Worm (Caenorhabditis elegans) whole organism, L3 larva: Measurements from ENCODE around the gene ugt-50.
A peak's percentile ranks its signal among the peaks of the same experiment; 100 is the strongest.

Source experiments
- R02D3.7 ChIP-seq: fragments of 150-350 bp; optimal IDR thresholded peaks from 2 replicates; lab custom pipeline; 2014; ENCODE audit warnings: missing biosample characterization, missing genetic modification characterization
- ZK546.5 ChIP-seq: sonication (generic microtip); optimal IDR thresholded peaks from 2 replicates; lab custom pipeline; 2017; ENCODE audit warnings: missing biosample characterization, missing genetic modification characterization
- ama-1 ChIP-seq: fragments of 150-350 bp; optimal IDR thresholded peaks from 2 replicates; lab custom pipeline; 2018
- ceh-16 ChIP-seq: sonication (generic microtip); optimal IDR thresholded peaks from 2 replicates; lab custom pipeline; 2017; ENCODE audit warnings: missing biosample characterization, missing genetic modification characterization
- ceh-28 ChIP-seq: fragments of 150-350 bp; optimal IDR thresholded peaks from 2 replicates; lab custom pipeline; 2014; ENCODE audit warnings: missing biosample characterization, missing genetic modification reagents, missing genetic modification characterization
- ceh-82 ChIP-seq: fragments of 150-350 bp; optimal IDR thresholded peaks from 2 replicates; lab custom pipeline; 2014; ENCODE audit warnings: missing biosample characterization, missing genetic modification characterization
- ceh-9 ChIP-seq: sonication (generic microtip); optimal IDR thresholded peaks from 2 replicates; lab custom pipeline; 2018; ENCODE audit warnings: missing biosample characterization, missing genetic modification characterization
- daf-12 ChIP-seq: fragments of 150-350 bp; optimal IDR thresholded peaks from 2 replicates; lab custom pipeline; 2014; ENCODE audit warnings: missing biosample characterization, missing genetic modification reagents, missing genetic modification characterization
- egl-27 ChIP-seq: sonication (generic microtip); optimal IDR thresholded peaks from 4 replicates; lab custom pipeline; 2017; ENCODE audit warnings: missing biosample characterization, missing genetic modification reagents, missing genetic modification characterization
- elt-1 ChIP-seq: fragments of 150-350 bp; optimal IDR thresholded peaks from 2 replicates; lab custom pipeline; 2014; ENCODE audit warnings: missing biosample characterization, missing genetic modification characterization
- elt-2 ChIP-seq: sonication (generic microtip); optimal IDR thresholded peaks from 2 replicates; lab custom pipeline; 2016; ENCODE audit warnings: missing genetic modification reagents, mild to moderate bottlenecking, missing genetic modification characterization, missing compliant biosample characterization
- elt-3 ChIP-seq, 3 experiments: fragments of 150-350 bp in 1 of 3; sonication (generic microtip) in 2 of 3; optimal IDR thresholded peaks; 2 replicates in 2 of 3; 4 replicates in 1 of 3; lab custom pipeline; 2014 to 2017; ENCODE audit warnings: missing biosample characterization in 3 of 3, missing genetic modification characterization in 3 of 3
- fkh-10 ChIP-seq: sonication (generic microtip); optimal IDR thresholded peaks from 2 replicates; lab custom pipeline; 2017; ENCODE audit warnings: missing biosample characterization, missing genetic modification reagents, missing genetic modification characterization
- fkh-2 ChIP-seq: fragments of 150-350 bp; optimal IDR thresholded peaks from 2 replicates; lab custom pipeline; 2014; ENCODE audit warnings: missing biosample characterization, missing genetic modification reagents, missing genetic modification characterization
- lin-39 ChIP-seq: fragments of 150-350 bp; optimal IDR thresholded peaks from 2 replicates; lab custom pipeline; 2018; ENCODE audit warnings: missing biosample characterization, missing genetic modification reagents, missing genetic modification characterization
- mdl-1 ChIP-seq: fragments of 150-350 bp; optimal IDR thresholded peaks from 2 replicates; lab custom pipeline; 2014; ENCODE audit warnings: missing biosample characterization, missing genetic modification characterization
- mml-1 ChIP-seq: fragments of 150-350 bp; sonication (generic microtip); optimal IDR thresholded peaks from 3 replicates; lab custom pipeline; 2014; ENCODE audit warnings: missing biosample characterization, missing genetic modification characterization
- nfya-1 ChIP-seq: sonication (generic microtip); optimal IDR thresholded peaks from 2 replicates; lab custom pipeline; 2017; ENCODE audit warnings: missing genetic modification characterization, mild to moderate bottlenecking, missing compliant biosample characterization, antibody characterized with exemption, moderate library complexity; ENCODE audit not compliant: insufficient read depth
- nhr-12 ChIP-seq: fragments of 150-350 bp; optimal IDR thresholded peaks from 2 replicates; lab custom pipeline; 2014; ENCODE audit warnings: missing biosample characterization, missing genetic modification characterization
- nhr-237 ChIP-seq: fragments of 150-350 bp; optimal IDR thresholded peaks from 2 replicates; lab custom pipeline; 2014; ENCODE audit warnings: missing biosample characterization, missing genetic modification characterization
- nhr-67 ChIP-seq: fragments of 150-350 bp; optimal IDR thresholded peaks from 2 replicates; lab custom pipeline; 2014; ENCODE audit warnings: missing biosample characterization, missing genetic modification characterization
- pha-4 ChIP-seq: fragments of 150-350 bp; optimal IDR thresholded peaks from 2 replicates; lab custom pipeline; 2014; ENCODE audit warnings: missing biosample characterization, missing genetic modification reagents, missing genetic modification characterization
- pqm-1 ChIP-seq: fragments of 150-350 bp; optimal IDR thresholded peaks from 2 replicates; lab custom pipeline; 2017; ENCODE audit warnings: missing biosample characterization, missing genetic modification characterization, inconsistent platforms
- sea-2 ChIP-seq: fragments of 150-350 bp; sonication (generic microtip); optimal IDR thresholded peaks from 4 replicates; lab custom pipeline; 2014; ENCODE audit warnings: missing biosample characterization, missing genetic modification reagents, missing genetic modification characterization
- zag-1 ChIP-seq: fragments of 150-350 bp; optimal IDR thresholded peaks from 2 replicates; lab custom pipeline; 2014; ENCODE audit warnings: missing biosample characterization, missing genetic modification characterization
- ztf-11 ChIP-seq: fragments of 150-350 bp; optimal IDR thresholded peaks from 2 replicates; lab custom pipeline; 2014; ENCODE audit warnings: missing biosample characterization, missing genetic modification characterization
- ztf-4 ChIP-seq: fragments of 150-350 bp; optimal IDR thresholded peaks from 2 replicates; lab custom pipeline; 2014; ENCODE audit warnings: missing biosample characterization, missing genetic modification characterization

Gene ugt-50

DNA sequence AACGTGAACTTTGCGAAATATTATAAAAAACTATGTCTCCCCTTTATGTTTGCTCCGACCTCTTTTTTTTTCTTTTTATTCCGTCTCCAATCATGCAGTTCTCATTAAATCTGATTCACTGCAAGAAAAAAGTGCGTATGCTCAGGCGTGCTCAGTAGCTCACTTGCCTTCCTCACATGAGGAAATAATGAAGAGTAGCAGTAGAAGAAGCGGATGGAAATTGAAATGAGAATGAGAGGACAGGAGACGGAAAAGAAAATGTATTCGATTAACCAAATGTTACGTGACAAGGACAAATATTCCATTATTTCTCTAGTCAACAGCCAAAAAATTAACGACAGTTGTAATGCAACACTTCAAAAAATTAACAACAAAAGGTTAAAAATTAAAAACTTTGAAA is 21.6 kb downstream of the ugt-50 start:
- peak; percentile 12 for TF ChIP-seq nfya-1 (tag; lab: Kevin White, UChicago)
- TF ChIP-seq ceh-9, result no peak

DNA sequence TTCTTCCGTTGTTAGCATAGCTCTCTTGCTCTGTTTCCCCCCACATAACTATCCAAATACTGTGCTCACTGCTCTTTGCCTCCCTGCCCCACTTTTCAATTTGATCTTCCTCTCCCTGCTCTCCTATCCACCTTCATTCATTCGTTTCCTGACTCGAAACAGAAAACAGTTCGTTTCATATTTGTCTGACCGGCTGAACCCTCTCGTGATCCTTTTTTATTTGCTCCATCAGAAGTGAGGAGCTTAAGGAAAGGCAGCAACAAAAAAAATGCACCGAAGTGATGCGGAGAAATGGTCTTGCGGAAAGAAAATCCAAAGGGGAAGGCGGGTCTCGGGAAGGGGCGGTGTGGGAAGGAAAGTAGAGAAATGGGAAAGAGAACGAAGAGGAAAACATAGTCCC is 30.1 kb downstream of the ugt-50 start:
- TF ChIP-seq pha-4 (peak; percentile 67), mml-1 (tag; lab: Kevin White, UChicago) (no peak), egl-27 (no peak), fkh-2 (no peak), mdl-1 (tag; lab: Kevin White, UChicago) (no peak), nfya-1 (tag; lab: Kevin White, UChicago) (no peak)

DNA sequence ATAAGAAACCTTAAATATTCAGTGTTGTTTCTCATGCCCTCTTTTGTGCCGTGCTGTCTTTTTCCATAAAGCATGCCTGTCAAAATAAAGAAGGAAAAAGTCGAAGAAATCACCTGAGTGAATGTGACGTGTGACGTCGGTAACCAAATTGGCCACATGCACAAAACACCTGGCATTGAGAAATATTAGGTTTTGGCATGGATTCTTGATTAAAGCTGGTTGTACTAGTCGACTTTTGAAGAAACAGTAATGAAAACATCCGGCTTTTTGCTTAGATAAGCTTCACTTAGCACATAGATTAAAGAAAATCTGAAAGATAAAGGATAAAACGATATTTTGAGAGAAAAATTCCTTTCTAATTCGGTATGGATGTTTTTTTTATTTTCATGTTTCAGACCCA is 34.8 kb downstream of the ugt-50 start:
- TF ChIP-seq elt-3 (tag; optimal IDR thresholded peaks at IDR 0.05; lab: Kevin White, UChicago) (no peak), ceh-28 (tag; lab: Kevin White, UChicago) (no peak), ama-1 (lab: Kevin White, UChicago) (no peak), nhr-67 (tag; lab: Kevin White, UChicago) (no peak), ztf-4 (no peak), nfya-1 (tag; lab: Kevin White, UChicago) (no peak)

DNA sequence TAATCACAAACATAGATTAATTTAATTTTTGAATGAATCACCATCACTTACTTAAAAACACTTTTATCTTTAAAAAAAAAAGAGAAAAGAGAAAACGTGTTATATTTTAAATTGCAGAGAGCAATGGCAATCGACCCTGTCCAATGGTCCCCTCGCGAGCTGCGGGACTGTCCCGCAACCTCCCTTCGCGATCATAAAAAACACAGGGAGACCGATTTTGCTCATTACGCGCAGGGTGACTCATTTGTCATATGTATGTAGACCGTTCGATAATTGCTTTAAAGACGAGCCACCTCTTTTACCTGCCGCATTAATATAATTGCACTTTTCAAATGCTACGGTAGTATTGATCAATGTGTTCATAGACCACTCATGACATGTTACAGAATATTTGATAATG is 38.7 kb downstream of the ugt-50 start:
- TF ChIP-seq R02D3.7 (tag; lab: Kevin White, UChicago), result no peak
- no peak for TF ChIP-seq lin-39 (tag; lab: Kevin White, UChicago)
- TF ChIP-seq zag-1 (tag; lab: Kevin White, UChicago), result no peak
- TF ChIP-seq ceh-82 (tag; lab: Kevin White, UChicago), result no peak
- no peak for TF ChIP-seq elt-1 (tag; lab: Kevin White, UChicago)
- no peak for TF ChIP-seq ZK546.5 (tag; lab: Kevin White, UChicago)
- no peak for TF ChIP-seq fkh-10 (GFP tag; lab: Kevin White, UChicago)
- no peak for TF ChIP-seq sea-2
- TF ChIP-seq elt-3 (tag; optimal IDR thresholded peaks at IDR 0.05; lab: Kevin White, UChicago), result no peak
- no peak for TF ChIP-seq fkh-2
- no peak for TF ChIP-seq mml-1 (tag; lab: Kevin White, UChicago)
- no peak for TF ChIP-seq nhr-12 (tag; lab: Kevin White, UChicago)

DNA sequence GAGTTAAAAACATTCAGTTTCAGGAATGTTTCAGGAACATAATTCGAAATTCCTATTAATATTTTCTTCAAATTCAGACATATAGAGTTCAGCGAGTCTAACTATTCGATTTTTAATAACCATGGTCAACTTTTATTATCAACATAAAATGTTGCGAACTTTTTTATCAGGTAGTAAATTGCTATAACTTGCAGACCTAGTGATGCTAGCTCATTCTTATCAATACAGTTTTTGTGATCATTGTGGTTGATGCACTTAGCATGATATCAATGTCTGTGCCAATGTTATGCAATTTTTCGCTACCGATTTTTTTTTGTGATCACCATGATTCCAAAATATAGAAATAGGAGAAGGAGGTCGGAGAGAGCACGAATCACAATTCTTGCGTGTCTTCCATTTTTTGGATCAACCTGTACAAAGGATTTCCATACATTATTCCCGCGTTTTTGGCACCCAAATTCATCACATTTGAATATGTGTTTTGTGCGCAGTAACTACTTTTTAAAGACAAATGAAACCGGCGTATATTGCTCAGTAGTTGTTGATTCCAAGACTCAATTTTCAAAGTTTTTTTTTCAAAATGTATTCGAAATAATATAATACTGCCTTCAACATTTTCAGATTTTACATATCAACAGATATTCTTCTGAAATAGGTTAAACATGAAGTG is 40.0 kb downstream of the ugt-50 start, which contains the start of gene pgp-12:
Gene pgp-12 (plus strand): TSS at position 620 of the 670 bp plus-strand sequence.
- TF ChIP-seq elt-2 (tag; lab: Kevin White, UChicago) (peak; percentile 49), ceh-16 (tag; lab: Kevin White, UChicago) (no peak), pqm-1 (tag; lab: Kevin White, UChicago) (peak; percentile 51)
- TF ChIP-seq, all 47 proteins: peak for 2

DNA sequence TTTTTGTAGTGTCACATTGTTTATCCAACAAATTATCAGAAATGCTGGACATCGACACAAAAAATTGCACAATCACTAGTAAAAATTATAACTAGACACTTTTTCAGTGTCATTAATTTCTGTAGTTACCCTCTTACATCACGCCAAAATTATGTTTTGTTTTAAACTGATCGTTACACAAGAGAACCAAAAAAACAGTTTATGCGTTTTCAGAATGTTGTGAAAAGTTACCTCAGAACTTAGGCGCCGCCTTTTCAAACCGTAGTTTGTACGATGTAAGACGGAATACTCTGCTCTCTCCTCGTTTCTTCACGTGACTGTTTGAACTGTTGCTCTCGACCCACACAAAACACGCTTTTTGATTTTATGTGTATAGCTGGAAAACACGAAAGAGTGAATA is 47.1 kb downstream of the ugt-50 start, which contains the start of gene pgp-13:
Gene pgp-13 (plus strand): TSS at position 301 of the 400 bp plus-strand sequence.
- no peak for TF ChIP-seq ztf-11 (tag; lab: Kevin White, UChicago)
- no peak for TF ChIP-seq ceh-16 (tag; lab: Kevin White, UChicago)
- no peak for TF ChIP-seq nhr-237 (tag; lab: Kevin White, UChicago)
- TF ChIP-seq nfya-1 (tag; lab: Kevin White, UChicago), result no peak
- no peak for TF ChIP-seq daf-12 (tag; lab: Kevin White, UChicago)
- no peak for TF ChIP-seq lin-39 (tag; lab: Kevin White, UChicago)
- TF ChIP-seq mdl-1 (tag; lab: Kevin White, UChicago), result no peak
- TF ChIP-seq elt-1 (tag; lab: Kevin White, UChicago), result no peak
